Worm (Caenorhabditis elegans) whole organism, late embryonic: ENCODE results near the gene C01B10.3.

Experiments used
- T23F11.4 ChIP-seq: fragments of 200-800 bp; sonication (Bioruptor generic); optimal IDR thresholded peaks from 2 replicates; lab custom pipeline; 2018; ENCODE audit warnings: mild to moderate bottlenecking, missing genetic modification characterization, missing compliant biosample characterization
- ets-4 ChIP-seq: sonication (generic microtip); optimal IDR thresholded peaks from 2 replicates; lab custom pipeline; 2016; ENCODE audit warnings: missing genetic modification characterization, missing compliant biosample characterization
- fax-1 ChIP-seq: sonication (generic microtip); optimal IDR thresholded peaks from 2 replicates; lab custom pipeline; 2016; ENCODE audit warnings: missing genotype, missing genetic modification characterization, missing compliant biosample characterization
- gmeb-2 ChIP-seq: sonication (generic microtip); optimal IDR thresholded peaks from 2 replicates; lab custom pipeline; 2016; ENCODE audit warnings: missing genetic modification characterization, inconsistent platforms, missing compliant biosample characterization
- nfya-1 ChIP-seq: sonication (generic microtip); optimal IDR thresholded peaks from 2 replicates; lab custom pipeline; 2017; ENCODE audit warnings: missing genetic modification characterization, mild to moderate bottlenecking, missing compliant biosample characterization, antibody characterized with exemption, moderate library complexity
- nhr-11 ChIP-seq: fragments of 150-350 bp; optimal IDR thresholded peaks from 2 replicates; lab custom pipeline; 2014; ENCODE audit warnings: missing biosample characterization, missing genetic modification characterization
- tbx-2 ChIP-seq: sonication (generic microtip); optimal IDR thresholded peaks from 2 replicates; lab custom pipeline; 2016; ENCODE audit warnings: missing genetic modification characterization, missing compliant biosample characterization
- tbx-7 ChIP-seq: sonication (generic microtip); optimal IDR thresholded peaks from 2 replicates; lab custom pipeline; 2016; ENCODE audit warnings: missing genotype, missing genetic modification characterization, missing compliant biosample characterization
- unc-3 ChIP-seq, 2 experiments: fragments of 200-800 bp in 1 of 2; sonication (Bioruptor generic) in 1 of 2; sonication (generic microtip) in 1 of 2; conservative IDR thresholded peaks in 1 of 2; optimal IDR thresholded peaks in 1 of 2; 2 replicates each; pipeline versions ENCODE4 v1.3.6 to Lab custom; 2016 to 2022; ENCODE audit warnings: missing compliant biosample characterization in 2 of 2, missing genetic modification characterization in 2 of 2, missing genetic modification reagents in 1 of 2

ce11 chrIV:6605863-6606262, 15.3 kb downstream of the C01B10.3 start, which contains the start of gene nstp-2:
- TF ChIP-seq unc-3 (GFP tag; conservative IDR thresholded peaks at IDR 0.05; lab: Robert Waterston, UW) (no peak), unc-3 (tag; optimal IDR thresholded peaks at IDR 0.05; lab: Kevin White, UChicago) (no peak), gmeb-2 (tag; lab: Kevin White, UChicago) (no peak), tbx-2 (tag; lab: Kevin White, UChicago) (no peak), nfya-1 (tag; lab: Kevin White, UChicago) (no peak), ets-4 (tag; lab: Kevin White, UChicago) (no peak), nhr-11 (tag; lab: Kevin White, UChicago) (no peak), T23F11.4 (GFP tag; lab: Kevin White, UChicago) (no peak), tbx-7 (tag; lab: Kevin White, UChicago) (no peak), fax-1 (tag; lab: Kevin White, UChicago) (no peak)
